Fruit fly (Drosophila melanogaster) whole organism, pupa: ENCODE data around the gene vn.

ENCODE experiments used
- CG10348 ChIP-seq: fragments of 200-800 bp; sonication (Bioruptor generic); IDR thresholded peaks from 2 replicates; pipeline ENCODE4 v1.3.6; 2022; ENCODE audit warnings: missing biosample characterization, missing genetic modification characterization
- CG12605 ChIP-seq: fragments of 200-800 bp; sonication (Bioruptor generic); IDR thresholded peaks from 2 replicates; pipeline ENCODE4 v1.3.6; 2022; ENCODE audit warnings: missing biosample characterization, missing genetic modification characterization
- CG13204 ChIP-seq: fragments of 200-800 bp; sonication (Bioruptor generic); optimal IDR thresholded peaks from 2 replicates; lab custom pipeline; 2018; ENCODE audit warnings: missing biosample characterization, mild to moderate bottlenecking, missing genetic modification characterization, moderate library complexity
- CG4496 ChIP-seq: fragments of 200-800 bp; sonication (Bioruptor generic); IDR thresholded peaks from 3 replicates; pipeline ENCODE4 v1.3.6; 2022; ENCODE audit warnings: missing biosample characterization, missing genetic modification characterization
- CG8301 ChIP-seq: fragments of 200-800 bp; sonication (Bioruptor generic); optimal IDR thresholded peaks from 2 replicates; lab custom pipeline; 2018; ENCODE audit warnings: missing biosample characterization, mild to moderate bottlenecking, missing genetic modification characterization
- CG9948 ChIP-seq: fragments of 200-800 bp; sonication (Bioruptor generic); optimal IDR thresholded peaks from 2 replicates; lab custom pipeline; 2018; ENCODE audit warnings: missing biosample characterization, mild to moderate bottlenecking, missing genetic modification characterization, moderate library complexity

dm6 chr3L:5770113-5770798 lies 75.2 kb downstream of the vn start:
- TF ChIP-seq CG12605 (GFP tag; lab: Robert Waterston, UW) (peak; percentile 76), CG9948 (tag; lab: Kevin White, UChicago) (peak; percentile 66), CG13204 (GFP tag; lab: Kevin White, UChicago) (peak; percentile 93), CG10348 (GFP tag; lab: Robert Waterston, UW) (no peak), CG8301 (peak; percentile 64), CG4496 (peak; percentile 78)
